Fruit fly (Drosophila melanogaster) S2 (cell line): ENCODE data around the gene plh.

Experiments used
- CG8478 ChIP-seq: fragments of >200 bp; optimal IDR thresholded peaks from 2 replicates; lab custom pipeline; 2018
- CTCF ChIP-seq, 2 experiments: fragments of >200 bp; optimal IDR thresholded peaks; 2 replicates each; lab custom pipeline; 2018

dm6 chr3R:4974514-4975314 is 36.1 kb downstream of the plh start:
- TF ChIP-seq CG8478 (lab: Kevin White, UChicago) (no peak), CTCF (optimal IDR thresholded peaks at IDR 0.05; lab: Kevin White, UChicago) (no peak)
